Worm (Caenorhabditis elegans) whole organism, L1 larva: ENCODE measurements around the gene sri-25.

Experiments
- C16A3.4 ChIP-seq: fragments of 150-350 bp; optimal IDR thresholded peaks from 2 replicates; lab custom pipeline; 2014; ENCODE audit warnings: missing biosample characterization, missing genetic modification characterization
- alr-1 ChIP-seq: fragments of 200-800 bp; sonication (Bioruptor generic); optimal IDR thresholded peaks from 2 replicates; lab custom pipeline; 2018; ENCODE audit warnings: borderline replicate concordance, mild to moderate bottlenecking, missing genetic modification characterization, missing compliant biosample characterization
- ceh-82 ChIP-seq, 3 experiments: fragments of 150-350 bp in 1 of 3; sonication (generic microtip) in 2 of 3; optimal IDR thresholded peaks; 2 replicates each; lab custom pipeline; 2014 to 2017; ENCODE audit warnings: missing biosample characterization in 3 of 3, missing genetic modification characterization in 3 of 3
- ceh-90 ChIP-seq: sonication (generic microtip); optimal IDR thresholded peaks from 2 replicates; lab custom pipeline; 2016; ENCODE audit warnings: missing genetic modification characterization, missing compliant biosample characterization
- hlh-17 ChIP-seq: fragments of 200-800 bp; sonication (Bioruptor generic); optimal IDR thresholded peaks from 2 replicates; lab custom pipeline; 2018; ENCODE audit warnings: missing genetic modification characterization, mild to moderate bottlenecking, missing compliant biosample characterization, moderate library complexity, borderline replicate concordance
- hlh-4 ChIP-seq: sonication (generic microtip); optimal IDR thresholded peaks from 2 replicates; lab custom pipeline; 2016; ENCODE audit warnings: mild to moderate bottlenecking, missing genetic modification characterization, missing compliant biosample characterization
- mdl-1 ChIP-seq, 2 experiments: fragments of 150-350 bp; optimal IDR thresholded peaks; 2 replicates each; lab custom pipeline; 2014 to 2017; ENCODE audit warnings: missing biosample characterization in 2 of 2, missing genetic modification characterization in 2 of 2, inconsistent platforms in 1 of 2
- nhr-71 ChIP-seq: sonication (generic microtip); optimal IDR thresholded peaks from 2 replicates; lab custom pipeline; 2016; ENCODE audit warnings: mild to moderate bottlenecking, missing genetic modification characterization, moderate library complexity, missing compliant biosample characterization
- snpc-4 ChIP-seq: fragments of 150-350 bp; optimal IDR thresholded peaks from 2 replicates; lab custom pipeline; 2014; ENCODE audit warnings: missing biosample characterization, missing genetic modification characterization
- tlp-1 ChIP-seq: fragments of 150-350 bp; optimal IDR thresholded peaks from 2 replicates; lab custom pipeline; 2014; ENCODE audit warnings: missing biosample characterization, missing genetic modification characterization
- unc-62 ChIP-seq: fragments of 150-350 bp; optimal IDR thresholded peaks from 2 replicates; lab custom pipeline; 2014; ENCODE audit warnings: missing biosample characterization, missing genetic modification reagents, missing genetic modification characterization
- unc-86 ChIP-seq: sonication (generic microtip); optimal IDR thresholded peaks from 2 replicates; lab custom pipeline; 2016; ENCODE audit warnings: missing genetic modification characterization, missing compliant biosample characterization

DNA sequence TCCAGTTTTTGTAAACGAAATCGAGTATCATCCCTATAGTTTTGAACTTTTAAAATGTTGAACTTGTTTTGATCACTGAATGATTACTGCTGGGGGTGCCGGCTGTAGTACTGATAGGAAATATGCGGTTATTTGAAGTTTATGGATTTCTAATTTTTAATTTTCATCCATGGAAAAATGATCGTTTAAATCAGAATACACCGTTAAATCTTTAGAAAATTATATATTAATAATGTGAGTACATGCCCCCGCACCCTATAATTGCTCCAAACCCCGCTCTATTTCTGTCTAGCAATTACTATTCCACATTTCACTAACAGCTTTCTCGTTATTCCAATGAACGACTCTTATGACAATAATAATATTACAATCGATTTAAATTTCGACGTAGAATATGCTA is 17.0 kb upstream of the sri-25 start, which contains the start of gene Y75B12B.10:
- TF ChIP-seq nhr-71 (tag; lab: Kevin White, UChicago) = no peak
- TF ChIP-seq snpc-4 (tag; lab: Kevin White, UChicago) = no peak
- no peak for TF ChIP-seq hlh-17
- TF ChIP-seq hlh-4 (tag; lab: Kevin White, UChicago) = no peak
- no peak for TF ChIP-seq ceh-82 (tag; optimal IDR thresholded peaks at IDR 0.05; lab: Kevin White, UChicago)
- TF ChIP-seq C16A3.4 (tag; lab: Kevin White, UChicago) = no peak
- TF ChIP-seq unc-86 (tag; lab: Kevin White, UChicago) = no peak
- no peak for TF ChIP-seq tlp-1 (tag; lab: Kevin White, UChicago)
- no peak for TF ChIP-seq mdl-1 (tag; optimal IDR thresholded peaks at IDR 0.05; lab: Kevin White, UChicago)
- no peak for TF ChIP-seq unc-62 (GFP tag; lab: Kevin White, UChicago)
- TF ChIP-seq alr-1 = no peak
- TF ChIP-seq ceh-90 (tag; lab: Kevin White, UChicago) = no peak
